Fruit fly (Drosophila melanogaster): ENCODE data around the gene CG32579.

DNA sequence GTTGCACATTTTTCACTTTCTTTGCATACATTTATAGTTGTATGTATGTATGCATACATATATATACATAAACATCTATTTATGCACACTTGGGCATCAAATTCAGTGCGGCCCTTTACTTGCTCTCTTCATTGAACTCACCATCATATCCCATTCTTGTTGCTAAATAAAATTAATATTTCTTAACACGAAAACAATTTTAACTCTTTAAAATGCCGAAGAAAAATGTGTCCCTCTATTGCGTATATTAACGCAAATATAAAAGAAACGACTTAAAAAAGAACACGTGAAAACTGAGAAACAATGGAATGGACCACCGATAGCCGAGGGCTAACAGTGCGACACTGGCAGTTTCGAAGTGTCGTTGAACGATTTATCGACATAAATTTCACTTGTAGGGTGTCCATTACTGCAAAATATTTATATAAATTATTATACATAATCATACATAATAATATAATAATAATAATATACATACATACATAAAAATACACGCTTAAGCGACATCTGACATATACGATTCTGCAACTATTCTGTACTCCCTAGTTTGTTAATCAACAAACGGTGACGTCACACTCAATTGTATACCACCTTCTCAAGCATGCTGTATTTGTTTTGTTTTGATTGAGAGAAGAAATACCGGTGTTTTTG, 35.7 kb downstream of the CG32579 start, which contains the start of the genes U2af50 and PIG-Q:
- TF ChIP-seq Xrp1 (GFP tag; IDR thresholded peaks at IDR 0.05), result peak; percentile 95
- TF ChIP-seq CG33557 (GFP tag; optimal IDR thresholded peaks at IDR 0.05), result peak; percentile 91
- TF ChIP-seq bowl (GFP tag; IDR thresholded peaks at IDR 0.05), result peak; percentile 64; the same call in 1 of the 2 replicates
- peak; percentile 93 for TF ChIP-seq CG3847 (GFP tag; IDR thresholded peaks at IDR 0.05)
- peak; percentile 90 for TF ChIP-seq salm (tag; optimal IDR thresholded peaks at IDR 0.05)
- TF ChIP-seq CG15073 (GFP tag; optimal IDR thresholded peaks at IDR 0.05), result peak; percentile 41
- TF ChIP-seq ham (GFP tag; IDR thresholded peaks at IDR 0.05), result no peak
- TF ChIP-seq fru (optimal IDR thresholded peaks at IDR 0.05), result no peak
- peak; percentile 91 for TF ChIP-seq Fer1 (GFP tag; optimal IDR thresholded peaks at IDR 0.05)
- no peak for TF ChIP-seq Hr39 (optimal IDR thresholded peaks at IDR 0.05)
- TF ChIP-seq CG12155 (GFP tag; optimal IDR thresholded peaks at IDR 0.05), result peak; percentile 89
- TF ChIP-seq ind (GFP tag; optimal IDR thresholded peaks at IDR 0.05), result peak; percentile 93
- TF ChIP-seq CG11696 (GFP tag; IDR thresholded peaks at IDR 0.05), result peak; percentile 76; the same call in 1 of the 2 replicates
